Fruit fly (Drosophila melanogaster) whole organism, embryonic: ENCODE results near the gene NELF-B.

Experiments used
- B-H1 ChIP-seq: fragments of 200-800 bp; sonication (Bioruptor generic); IDR thresholded peaks from 3 replicates; pipeline ENCODE4 v1.3.6; 2022; ENCODE audit warnings: missing biosample characterization, missing genetic modification characterization
- Bgb ChIP-seq: fragments of 200-800 bp; sonication (Bioruptor generic); IDR thresholded peaks from 2 replicates; pipeline ENCODE4 v1.3.6; 2022; ENCODE audit warnings: missing biosample characterization, missing genetic modification characterization; ENCODE audit not compliant: partially characterized antibody
- CG11093 ChIP-seq: fragments of 200-800 bp; sonication (Bioruptor generic); IDR thresholded peaks from 3 replicates; pipeline ENCODE4 v1.3.6; 2022; ENCODE audit warnings: missing biosample characterization, missing genetic modification characterization
- CG12155 ChIP-seq: fragments of 200-800 bp; sonication (Bioruptor generic); optimal IDR thresholded peaks from 3 replicates; lab custom pipeline; 2016; ENCODE audit warnings: missing biosample characterization, missing genetic modification characterization
- CG12391 ChIP-seq: fragments of 200-800 bp; sonication (Bioruptor generic); optimal IDR thresholded peaks from 3 replicates; lab custom pipeline; 2018; ENCODE audit warnings: missing biosample characterization, mild to moderate bottlenecking, missing genetic modification characterization, moderate library complexity
- CG14965 ChIP-seq: fragments of 200-800 bp; sonication (Bioruptor generic); optimal IDR thresholded peaks from 2 replicates; lab custom pipeline; 2016; ENCODE audit warnings: missing biosample characterization, missing genetic modification characterization, borderline replicate concordance
- CG15011 ChIP-seq: fragments of 200-800 bp; sonication (Bioruptor generic); optimal IDR thresholded peaks from 3 replicates; lab custom pipeline; 2018; ENCODE audit warnings: missing biosample characterization, mild to moderate bottlenecking, missing genetic modification characterization
- CG33213 ChIP-seq: fragments of 200-800 bp; sonication (Bioruptor generic); optimal IDR thresholded peaks from 3 replicates; lab custom pipeline; 2016; ENCODE audit warnings: missing biosample characterization, missing genetic modification characterization
- CG3407 ChIP-seq: fragments of 200-800 bp; sonication (Bioruptor generic); optimal IDR thresholded peaks from 2 replicates; lab custom pipeline; 2018; ENCODE audit warnings: missing biosample characterization, mild to moderate bottlenecking, missing genetic modification characterization
- CG34224 ChIP-seq: fragments of 200-800 bp; sonication (Bioruptor generic); IDR thresholded peaks from 3 replicates; pipeline ENCODE4 v1.3.6; 2022; ENCODE audit warnings: missing biosample characterization, missing genetic modification characterization; ENCODE audit not compliant: partially characterized antibody
- CG4282 ChIP-seq: fragments of 200-800 bp; sonication (Bioruptor generic); optimal IDR thresholded peaks from 2 replicates; lab custom pipeline; 2016; ENCODE audit warnings: missing biosample characterization, missing genetic modification characterization
- CG4404 ChIP-seq: fragments of 200-800 bp; sonication (Bioruptor generic); IDR thresholded peaks from 2 replicates; pipeline ENCODE4 v1.3.6; 2022; ENCODE audit warnings: missing biosample characterization, missing genetic modification characterization
- CG5245 ChIP-seq: fragments of 200-800 bp; sonication (Bioruptor generic); optimal IDR thresholded peaks from 3 replicates; lab custom pipeline; 2016; ENCODE audit warnings: missing biosample characterization, missing genetic modification characterization
- CG6765 ChIP-seq: fragments of 200-800 bp; sonication (Bioruptor generic); optimal IDR thresholded peaks from 3 replicates; lab custom pipeline; 2017; ENCODE audit warnings: missing biosample characterization, mild to moderate bottlenecking, missing genetic modification characterization
- CTCF ChIP-seq: fragments of 200-800 bp; sonication (Bioruptor generic); optimal IDR thresholded peaks from 2 replicates; lab custom pipeline; 2017; ENCODE audit warnings: missing biosample characterization, mild to moderate bottlenecking, missing genetic modification characterization, moderate library complexity
- CkIIα-i1 ChIP-seq: fragments of 200-800 bp; sonication (Bioruptor generic); IDR thresholded peaks from 2 replicates; pipeline ENCODE4 v1.3.6; 2022; ENCODE audit warnings: missing biosample characterization, missing genetic modification characterization
- Dip3 ChIP-seq: fragments of 200-800 bp; sonication (Bioruptor generic); optimal IDR thresholded peaks from 3 replicates; lab custom pipeline; 2016; ENCODE audit warnings: missing biosample characterization, missing genetic modification characterization
- Gsc ChIP-seq: fragments of 200-800 bp; sonication (Bioruptor generic); IDR thresholded peaks from 2 replicates; pipeline ENCODE4 v1.3.6; 2022; ENCODE audit warnings: missing biosample characterization, missing genetic modification characterization
- HmgZ ChIP-seq: fragments of 200-800 bp; sonication (Bioruptor generic); optimal IDR thresholded peaks from 2 replicates; lab custom pipeline; 2018; ENCODE audit warnings: missing biosample characterization, mild to moderate bottlenecking, missing genetic modification characterization
- MBD-R2 ChIP-seq: fragments of 200-800 bp; sonication (Bioruptor generic); IDR thresholded peaks from 2 replicates; pipeline ENCODE4 v1.3.6; 2022; ENCODE audit warnings: missing biosample characterization, missing genetic modification characterization
- Myb ChIP-seq: fragments of 200-800 bp; sonication (Bioruptor generic); optimal IDR thresholded peaks from 2 replicates; lab custom pipeline; 2016; ENCODE audit warnings: missing biosample characterization, missing genetic modification characterization
- NK7.1 ChIP-seq: fragments of 200-800 bp; sonication (Bioruptor generic); optimal IDR thresholded peaks from 3 replicates; lab custom pipeline; 2016; ENCODE audit warnings: missing biosample characterization, missing genetic modification characterization
- NfI ChIP-seq: fragments of 200-800 bp; sonication (Bioruptor generic); optimal IDR thresholded peaks from 3 replicates; lab custom pipeline; 2018; ENCODE audit warnings: missing biosample characterization, mild to moderate bottlenecking, missing genetic modification characterization, moderate library complexity
- Sin3A ChIP-seq: fragments of >200 bp; optimal IDR thresholded peaks from 2 replicates; lab custom pipeline; 2018
- Stat92E ChIP-seq, 3 experiments: fragments of >200 bp in 2 of 3; fragments of 200-800 bp in 1 of 3; sonication (Bioruptor generic) in 1 of 3; optimal IDR thresholded peaks; 2 replicates each; lab custom pipeline; 2017 to 2019; ENCODE audit warnings: missing biosample characterization in 3 of 3, missing genetic modification characterization in 3 of 3, mild to moderate bottlenecking in 1 of 3, moderate library complexity in 1 of 3
- bab2 ChIP-seq: fragments of 200-800 bp; sonication (Bioruptor generic); optimal IDR thresholded peaks from 2 replicates; lab custom pipeline; 2016; ENCODE audit warnings: missing biosample characterization, missing genetic modification characterization
- btn ChIP-seq: fragments of 200-800 bp; sonication (Bioruptor generic); optimal IDR thresholded peaks from 2 replicates; lab custom pipeline; 2016; ENCODE audit warnings: missing biosample characterization, missing genetic modification characterization
- caup ChIP-seq: fragments of 200-800 bp; sonication (Bioruptor generic); optimal IDR thresholded peaks from 3 replicates; lab custom pipeline; 2017; ENCODE audit warnings: missing biosample characterization, mild to moderate bottlenecking, missing genetic modification characterization, moderate library complexity; ENCODE audit not compliant: severe bottlenecking
- cg ChIP-seq: fragments of 200-800 bp; sonication (Bioruptor generic); optimal IDR thresholded peaks from 3 replicates; lab custom pipeline; 2019; ENCODE audit warnings: missing biosample characterization, mild to moderate bottlenecking, missing genetic modification characterization, moderate library complexity
- chn ChIP-seq: fragments of 200-800 bp; sonication (Bioruptor generic); optimal IDR thresholded peaks from 2 replicates; lab custom pipeline; 2016; ENCODE audit warnings: missing biosample characterization, missing genetic modification characterization
- dimm ChIP-seq: fragments of 200-800 bp; sonication (Bioruptor generic); IDR thresholded peaks from 2 replicates; pipeline ENCODE4 v1.3.6; 2022; ENCODE audit warnings: missing biosample characterization, missing genetic modification characterization
- disco-r ChIP-seq: fragments of 200-800 bp; sonication (Bioruptor generic); optimal IDR thresholded peaks from 2 replicates; lab custom pipeline; 2016; ENCODE audit warnings: missing biosample characterization, missing genetic modification characterization
- en ChIP-seq: fragments of 200-800 bp; sonication (Bioruptor generic); optimal IDR thresholded peaks from 2 replicates; lab custom pipeline; 2016; ENCODE audit warnings: missing biosample characterization, missing genetic modification characterization
- grn ChIP-seq: fragments of 200-800 bp; sonication (Bioruptor generic); optimal IDR thresholded peaks from 3 replicates; lab custom pipeline; 2017; ENCODE audit warnings: missing biosample characterization, missing genetic modification characterization
- gsb-n ChIP-seq: fragments of 200-800 bp; sonication (Bioruptor generic); optimal IDR thresholded peaks from 3 replicates; lab custom pipeline; 2018; ENCODE audit warnings: missing biosample characterization, mild to moderate bottlenecking, missing genetic modification characterization
- insv ChIP-seq, 2 experiments: fragments of 200-800 bp; sonication (Bioruptor generic); optimal IDR thresholded peaks; 3 replicates each; lab custom pipeline; 2016 to 2018; ENCODE audit warnings: missing biosample characterization in 2 of 2, missing genetic modification characterization in 2 of 2
- jigr1 ChIP-seq: fragments of 200-800 bp; sonication (Bioruptor generic); IDR thresholded peaks from 3 replicates; pipeline ENCODE4 v1.3.6; 2022; ENCODE audit warnings: missing biosample characterization, missing genetic modification characterization
- jing ChIP-seq: fragments of 200-800 bp; sonication (Bioruptor generic); optimal IDR thresholded peaks from 2 replicates; lab custom pipeline; 2018; ENCODE audit warnings: missing biosample characterization, mild to moderate bottlenecking, missing genetic modification characterization
- kah ChIP-seq: fragments of 200-800 bp; sonication (Bioruptor generic); optimal IDR thresholded peaks from 2 replicates; lab custom pipeline; 2018; ENCODE audit warnings: missing biosample characterization, mild to moderate bottlenecking, missing genetic modification characterization
- ken ChIP-seq: fragments of 200-800 bp; sonication (Bioruptor generic); IDR thresholded peaks from 3 replicates; pipeline ENCODE4 v1.3.6; 2022; ENCODE audit warnings: missing biosample characterization, missing genetic modification characterization
- knrl ChIP-seq: fragments of 200-800 bp; sonication (Bioruptor generic); IDR thresholded peaks from 3 replicates; pipeline ENCODE4 v1.3.6; 2022; ENCODE audit warnings: missing biosample characterization, missing genetic modification characterization; ENCODE audit not compliant: partially characterized antibody
- lab ChIP-seq: fragments of 200-800 bp; sonication (Bioruptor generic); optimal IDR thresholded peaks from 3 replicates; lab custom pipeline; 2017; ENCODE audit warnings: missing biosample characterization, missing genetic modification characterization, mild to moderate bottlenecking, moderate library complexity, missing genetic modification reagents
- mirr ChIP-seq: fragments of 200-800 bp; sonication (Bioruptor generic); optimal IDR thresholded peaks from 3 replicates; lab custom pipeline; 2018; ENCODE audit warnings: missing biosample characterization, mild to moderate bottlenecking, missing genetic modification characterization
- pb ChIP-seq: fragments of 200-800 bp; sonication (Bioruptor generic); optimal IDR thresholded peaks from 3 replicates; lab custom pipeline; 2016; ENCODE audit warnings: missing biosample characterization, missing genetic modification characterization
- pita ChIP-seq: fragments of 200-800 bp; sonication (Bioruptor generic); optimal IDR thresholded peaks from 2 replicates; lab custom pipeline; 2017; ENCODE audit warnings: missing biosample characterization, mild to moderate bottlenecking, missing genetic modification characterization
- pnt ChIP-seq: fragments of 200-800 bp; sonication (Bioruptor generic); optimal IDR thresholded peaks from 3 replicates; lab custom pipeline; 2016; ENCODE audit warnings: missing biosample characterization, missing genetic modification characterization
- sob ChIP-seq: fragments of 200-800 bp; sonication (Bioruptor generic); IDR thresholded peaks from 2 replicates; pipeline ENCODE4 v1.3.6; 2022; ENCODE audit warnings: missing biosample characterization, missing genetic modification characterization
- trh ChIP-seq: fragments of 200-800 bp; sonication (Bioruptor generic); optimal IDR thresholded peaks from 2 replicates; lab custom pipeline; 2016; ENCODE audit warnings: missing biosample characterization, missing genetic modification characterization
- usp ChIP-seq: fragments of >200 bp; optimal IDR thresholded peaks from 2 replicates; lab custom pipeline; 2017; ENCODE audit warnings: missing biosample characterization, missing genetic modification characterization
- wdn ChIP-seq: fragments of 200-800 bp; sonication (Bioruptor generic); IDR thresholded peaks from 2 replicates; pipeline ENCODE4 v1.3.6; 2022; ENCODE audit warnings: missing biosample characterization, missing genetic modification characterization
- zf30C ChIP-seq: fragments of 200-800 bp; sonication (Bioruptor generic); optimal IDR thresholded peaks from 3 replicates; lab custom pipeline; 2018; ENCODE audit warnings: missing biosample characterization, mild to moderate bottlenecking, missing genetic modification characterization

NELF-B gene

dm6 chrX:7692740-7693064 lies 35.5 kb downstream of the NELF-B start (continued):
- TF ChIP-seq NfI (GFP tag; lab: Kevin White, UChicago) (peak; percentile 73), B-H1 (GFP tag; lab: Robert Waterston, UW) (peak; percentile 49; the same call in 2 of the 3 replicates), kah (GFP tag; lab: Kevin White, UChicago) (no peak), CG34224 (GFP tag; lab: Robert Waterston, UW) (0 out of 3 replicates have a peak, but pooled peaks have one; percentile 21), Stat92E (GFP tag; optimal IDR thresholded peaks at IDR 0.05; lab: Kevin White, UChicago) (no peak), chn (GFP tag; lab: Kevin White, UChicago) (peak; percentile 41), pb (GFP tag; lab: Kevin White, UChicago) (peak; percentile 21), CTCF (GFP tag; lab: Kevin White, UChicago) (no peak), NK7.1 (GFP tag; lab: Kevin White, UChicago) (peak; percentile 3), jigr1 (no peak), CG3407 (GFP tag; lab: Kevin White, UChicago) (peak; percentile 55), insv (GFP tag; optimal IDR thresholded peaks at IDR 0.05; lab: Kevin White, UChicago) (no peak), CkIIα-i1 (GFP tag; lab: Robert Waterston, UW) (no peak), CG14965 (GFP tag; lab: Kevin White, UChicago) (peak; percentile 15), lab (peak; percentile 86), grn (no peak), Myb (GFP tag; lab: Kevin White, UChicago) (peak; percentile 59), CG33213 (GFP tag; lab: Kevin White, UChicago) (peak; percentile 17), CG4404 (peak; percentile 48), knrl (GFP tag; lab: Robert Waterston, UW) (no peak), gsb-n (tag; lab: Kevin White, UChicago) (peak; percentile 64), zf30C (GFP tag; lab: Kevin White, UChicago) (no peak), Gsc (no peak), CG15011 (GFP tag; lab: Kevin White, UChicago) (peak; percentile 48), ken (GFP tag; lab: Robert Waterston, UW) (peak; percentile 70; the same call in 2 of the 3 replicates), pita (GFP tag; lab: Kevin White, UChicago) (no peak), CG12155 (GFP tag; lab: Kevin White, UChicago) (peak; percentile 60), CG11093 (GFP tag; lab: Robert Waterston, UW) (0 out of 3 replicates have a peak, but pooled peaks have one; percentile 12), pnt (GFP tag; lab: Kevin White, UChicago) (peak; percentile 41), disco-r (GFP tag; lab: Kevin White, UChicago) (peak; percentile 47), CG5245 (peak; percentile 19), sob (GFP tag; lab: Robert Waterston, UW) (peak; percentile 71), HmgZ (peak; percentile 60), MBD-R2 (peak; percentile 53; the same call in 1 of the 2 replicates), mirr (GFP tag; lab: Kevin White, UChicago) (no peak), Bgb (GFP tag; lab: Robert Waterston, UW) (no peak), wdn (GFP tag; lab: Robert Waterston, UW) (no peak), caup (GFP tag; lab: Kevin White, UChicago) (peak; percentile 54), Sin3A (lab: Kevin White, UChicago) (no peak)

- peak; percentile 56 for TF ChIP-seq bab2 (GFP tag; lab: Kevin White, UChicago)
- TF ChIP-seq cg (GFP tag; lab: Kevin White, UChicago): peak; percentile 5
- peak; percentile 22 for TF ChIP-seq trh (GFP tag; lab: Kevin White, UChicago)
- no peak for TF ChIP-seq knrl (GFP tag; lab: Robert Waterston, UW)
- no peak for TF ChIP-seq usp (GFP tag; lab: Kevin White, UChicago)
- peak; percentile 78 for TF ChIP-seq CG6765 (GFP tag; lab: Kevin White, UChicago)
- TF ChIP-seq CG12391 (tag; lab: Kevin White, UChicago): peak; percentile 76
- peak; percentile 75 for TF ChIP-seq Dip3 (GFP tag; lab: Kevin White, UChicago)
- no peak for TF ChIP-seq btn (GFP tag; lab: Kevin White, UChicago)
- TF ChIP-seq dimm (GFP tag; lab: Robert Waterston, UW): no peak
- TF ChIP-seq chn (GFP tag; lab: Kevin White, UChicago): peak; percentile 56
- TF ChIP-seq jing (GFP tag; lab: Kevin White, UChicago): peak; percentile 33
- peak; percentile 59 for TF ChIP-seq en (GFP tag; lab: Kevin White, UChicago)
- TF ChIP-seq CG4282 (GFP tag; lab: Kevin White, UChicago): peak; percentile 6
Measured at dm6 chrX:7691947-7692739, 36.0 kb downstream of the NELF-B start.
